Worm (Caenorhabditis elegans) whole organism, young adult: ENCODE results near the gene K03H1.11.

Experiments used
- B0019.2 ChIP-seq: fragments of 200-800 bp; sonication (Bioruptor generic); conservative IDR thresholded peaks from 2 replicates; pipeline ENCODE4 v1.3.6; 2022; ENCODE audit warnings: missing genetic modification reagents, missing genetic modification characterization, missing compliant biosample characterization
- C06A6.2 ChIP-seq: fragments of 200-800 bp; sonication (Bioruptor generic); conservative IDR thresholded peaks from 2 replicates; pipeline ENCODE4 v1.3.6; 2022; ENCODE audit warnings: missing genetic modification characterization, missing compliant biosample characterization
- D2030.7 ChIP-seq: fragments of 200-800 bp; sonication (Bioruptor generic); IDR thresholded peaks from 2 replicates; pipeline ENCODE4 v1.3.6; 2022; ENCODE audit warnings: missing genetic modification reagents, missing genetic modification characterization, missing compliant biosample characterization
- F22D6.2 ChIP-seq: sonication (generic microtip); optimal IDR thresholded peaks from 2 replicates; lab custom pipeline; 2016; ENCODE audit warnings: mild to moderate bottlenecking, missing genetic modification characterization, missing compliant biosample characterization
- F23B12.7 ChIP-seq: sonication (generic microtip); optimal IDR thresholded peaks from 2 replicates; lab custom pipeline; 2017; ENCODE audit warnings: missing genetic modification characterization, mild to moderate bottlenecking, missing compliant biosample characterization, antibody characterized with exemption, moderate library complexity; ENCODE audit not compliant: insufficient read depth
- F33H1.4 ChIP-seq: fragments of 200-800 bp; sonication (Bioruptor generic); IDR thresholded peaks from 2 replicates; pipeline ENCODE4 v1.3.6; 2022; ENCODE audit warnings: missing genetic modification reagents, missing genetic modification characterization, missing compliant biosample characterization
- F39B2.1 ChIP-seq: fragments of 200-800 bp; sonication (Bioruptor generic); IDR thresholded peaks from 2 replicates; pipeline ENCODE4 v1.3.6; 2022; ENCODE audit warnings: missing genetic modification reagents, missing genetic modification characterization, missing compliant biosample characterization
- F55B11.4 ChIP-seq: sonication (generic microtip); optimal IDR thresholded peaks from 2 replicates; lab custom pipeline; 2016; ENCODE audit warnings: missing compliant biosample characterization, missing genetic modification characterization, borderline replicate concordance; ENCODE audit not compliant: insufficient read depth
- K12H6.12 ChIP-seq: fragments of 200-800 bp; sonication (Bioruptor generic); optimal IDR thresholded peaks from 2 replicates; lab custom pipeline; 2018; ENCODE audit warnings: mild to moderate bottlenecking, missing genetic modification characterization, missing compliant biosample characterization
- T26A5.8 ChIP-seq: sonication (generic microtip); optimal IDR thresholded peaks from 2 replicates; lab custom pipeline; 2016; ENCODE audit warnings: missing genetic modification characterization, missing compliant biosample characterization
- Y67H2A.10 ChIP-seq: fragments of 200-800 bp; sonication (Bioruptor generic); conservative IDR thresholded peaks from 2 replicates; pipeline ENCODE4 v1.3.6; 2022; ENCODE audit warnings: missing genetic modification reagents, missing genetic modification characterization, missing compliant biosample characterization
- attf-5 ChIP-seq: fragments of 200-800 bp; sonication (Bioruptor generic); optimal IDR thresholded peaks from 2 replicates; lab custom pipeline; 2018; ENCODE audit warnings: mild to moderate bottlenecking, missing genetic modification characterization, missing compliant biosample characterization
- bed-1 ChIP-seq: fragments of 200-800 bp; sonication (Bioruptor generic); IDR thresholded peaks from 2 replicates; pipeline ENCODE4 v1.3.6; 2022; ENCODE audit warnings: missing genetic modification reagents, missing genetic modification characterization, missing compliant biosample characterization
- dpl-1 ChIP-seq: fragments of 150-350 bp; optimal IDR thresholded peaks from 2 replicates; lab custom pipeline; 2014; ENCODE audit warnings: missing biosample characterization, missing genetic modification reagents, missing genetic modification characterization
- egl-44 ChIP-seq: fragments of 200-800 bp; sonication (Bioruptor generic); IDR thresholded peaks from 2 replicates; pipeline ENCODE4 v1.3.6; 2022; ENCODE audit warnings: missing genetic modification reagents, missing genetic modification characterization, missing compliant biosample characterization
- egrh-3 ChIP-seq: fragments of 200-800 bp; sonication (Bioruptor generic); IDR thresholded peaks from 2 replicates; pipeline ENCODE4 v1.3.6; 2022; ENCODE audit warnings: missing genetic modification reagents, missing genetic modification characterization, missing compliant biosample characterization
- ekl-4 ChIP-seq: fragments of 200-800 bp; sonication (Bioruptor generic); IDR thresholded peaks from 2 replicates; pipeline ENCODE4 v1.3.6; 2022; ENCODE audit warnings: missing genetic modification reagents, missing genetic modification characterization, missing compliant biosample characterization
- ets-4 ChIP-seq: fragments of 200-800 bp; sonication (Bioruptor generic); optimal IDR thresholded peaks from 2 replicates; lab custom pipeline; 2018; ENCODE audit warnings: mild to moderate bottlenecking, missing genetic modification characterization, missing compliant biosample characterization
- hlh-12 ChIP-seq: sonication (generic microtip); optimal IDR thresholded peaks from 2 replicates; lab custom pipeline; 2016; ENCODE audit warnings: missing genetic modification characterization, missing compliant biosample characterization
- hmg-20 ChIP-seq: fragments of 200-800 bp; sonication (Bioruptor generic); IDR thresholded peaks from 2 replicates; pipeline ENCODE4 v1.3.6; 2022; ENCODE audit warnings: missing genetic modification reagents, missing genetic modification characterization, missing compliant biosample characterization
- hrde-1 ChIP-seq: sonication (generic microtip); optimal IDR thresholded peaks from 2 replicates; lab custom pipeline; 2016; ENCODE audit warnings: missing genetic modification characterization, mild to moderate bottlenecking, missing compliant biosample characterization, moderate library complexity, missing genotype, missing genetic modification reagents, borderline replicate concordance
- hsf-1 ChIP-seq: fragments of 200-800 bp; sonication (Bioruptor generic); IDR thresholded peaks from 2 replicates; pipeline ENCODE4 v1.3.6; 2022; ENCODE audit warnings: missing genetic modification reagents, missing genetic modification characterization, missing compliant biosample characterization
- lag-1 ChIP-seq: fragments of 200-800 bp; sonication (Bioruptor generic); IDR thresholded peaks from 2 replicates; pipeline ENCODE4 v1.3.6; 2022; ENCODE audit warnings: missing genetic modification reagents, missing genetic modification characterization, missing compliant biosample characterization
- let-526 ChIP-seq: fragments of 200-800 bp; sonication (Bioruptor generic); IDR thresholded peaks from 2 replicates; pipeline ENCODE4 v1.3.6; 2022; ENCODE audit warnings: missing genetic modification reagents, missing genetic modification characterization, missing compliant biosample characterization
- lsl-1 ChIP-seq: fragments of 200-800 bp; sonication (Bioruptor generic); optimal IDR thresholded peaks from 2 replicates; lab custom pipeline; 2018; ENCODE audit warnings: mild to moderate bottlenecking, missing genetic modification characterization, moderate library complexity, missing compliant biosample characterization
- madf-3 ChIP-seq: fragments of 200-800 bp; sonication (Bioruptor generic); IDR thresholded peaks from 2 replicates; pipeline ENCODE4 v1.3.6; 2022; ENCODE audit warnings: missing genetic modification reagents, missing genetic modification characterization, missing compliant biosample characterization
- mel-28 ChIP-seq: sonication (generic microtip); optimal IDR thresholded peaks from 2 replicates; lab custom pipeline; 2016; ENCODE audit warnings: borderline replicate concordance, mild to moderate bottlenecking, missing genetic modification characterization, missing compliant biosample characterization
- nhr-179 ChIP-seq: sonication (generic microtip); optimal IDR thresholded peaks from 2 replicates; lab custom pipeline; 2016; ENCODE audit warnings: mild to moderate bottlenecking, missing genetic modification characterization, missing compliant biosample characterization
- rcor-1 ChIP-seq: fragments of 200-800 bp; sonication (Bioruptor generic); IDR thresholded peaks from 2 replicates; pipeline ENCODE4 v1.3.6; 2022; ENCODE audit warnings: missing genetic modification reagents, missing genetic modification characterization, missing compliant biosample characterization
- snpc-1.3 ChIP-seq: sonication (generic microtip); optimal IDR thresholded peaks from 2 replicates; lab custom pipeline; 2017; ENCODE audit warnings: missing genetic modification characterization, mild to moderate bottlenecking, missing compliant biosample characterization, antibody characterized with exemption, moderate library complexity, missing genotype, missing genetic modification reagents; ENCODE audit not compliant: insufficient read depth
- somi-1 ChIP-seq: fragments of 200-800 bp; sonication (Bioruptor generic); optimal IDR thresholded peaks from 2 replicates; lab custom pipeline; 2018; ENCODE audit warnings: mild to moderate bottlenecking, missing genetic modification characterization, missing compliant biosample characterization
- tbp1 ChIP-seq: fragments of 200-800 bp; sonication (Bioruptor generic); optimal IDR thresholded peaks from 2 replicates; lab custom pipeline; 2018; ENCODE audit warnings: mild to moderate bottlenecking, missing genetic modification characterization, missing compliant biosample characterization
- unc-130 ChIP-seq: sonication (generic microtip); optimal IDR thresholded peaks from 2 replicates; lab custom pipeline; 2016; ENCODE audit warnings: missing genetic modification reagents, missing genetic modification characterization, missing compliant biosample characterization
- xnd-1 ChIP-seq: sonication (generic microtip); optimal IDR thresholded peaks from 2 replicates; lab custom pipeline; 2016; ENCODE audit warnings: missing genotype, missing genetic modification reagents, missing genetic modification characterization, missing compliant biosample characterization
- ztf-18 ChIP-seq: sonication (generic microtip); optimal IDR thresholded peaks from 2 replicates; lab custom pipeline; 2016; ENCODE audit warnings: missing genotype, mild to moderate bottlenecking, missing genetic modification characterization, missing compliant biosample characterization

K03H1.11 gene

DNA sequence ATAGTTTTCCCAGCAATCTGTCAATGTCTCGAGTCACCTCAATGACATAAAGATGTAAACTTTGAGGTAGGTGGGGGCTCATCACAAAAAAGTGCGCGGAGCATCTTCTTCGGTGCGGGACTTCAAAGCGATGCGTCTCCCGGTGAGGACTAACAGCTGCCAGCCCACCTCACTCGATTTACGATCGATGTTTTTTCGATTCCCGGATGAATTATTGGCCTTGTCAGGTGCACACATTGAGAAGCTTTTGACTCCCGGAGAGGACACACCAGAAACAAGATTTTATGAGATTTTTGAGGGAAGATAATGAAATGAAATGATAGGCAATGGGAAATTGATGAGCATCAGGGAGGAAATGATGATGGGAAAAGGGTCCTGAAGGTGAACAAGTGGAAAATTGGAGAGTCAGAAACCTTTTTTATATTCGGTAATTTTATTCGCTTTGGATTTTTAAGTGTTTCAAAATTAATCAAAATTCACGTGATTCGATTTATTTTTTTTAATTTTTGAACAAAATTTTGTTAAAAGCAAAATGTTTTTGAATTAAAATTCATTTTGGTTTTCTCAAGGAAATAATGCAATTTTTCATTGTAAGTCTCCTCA, 35.2 kb upstream of the K03H1.11 start, which contains the start of gene C05B5.12:
TSS of gene C05B5.12 (plus strand) at position 553 of the 603 bp plus-strand sequence.
- TF ChIP-seq egl-44 (GFP tag; lab: Robert Waterston, UW) (no peak), ztf-18 (no peak), xnd-1 (tag; lab: Kevin White, UChicago) (no peak), hsf-1 (GFP tag; lab: Robert Waterston, UW) (no peak), hlh-12 (tag; lab: Kevin White, UChicago) (no peak), F55B11.4 (tag; lab: Kevin White, UChicago) (no peak), unc-130 (GFP tag; lab: Kevin White, UChicago) (no peak), K12H6.12 (tag; lab: Kevin White, UChicago) (no peak), hrde-1 (no peak), F22D6.2 (no peak), dpl-1 (GFP tag; lab: Kevin White, UChicago) (no peak), hmg-20 (GFP tag; lab: Robert Waterston, UW) (no peak)

- TF ChIP-seq B0019.2 (GFP tag; lab: Robert Waterston, UW) = no peak
- no peak for TF ChIP-seq hmg-20 (GFP tag; lab: Robert Waterston, UW)
- TF ChIP-seq mel-28 = no peak
- no peak for TF ChIP-seq lsl-1 (GFP tag; lab: Kevin White, UChicago)
- no peak for TF ChIP-seq rcor-1 (GFP tag; lab: Robert Waterston, UW)
- TF ChIP-seq unc-130 (GFP tag; lab: Kevin White, UChicago) = no peak
- no peak for TF ChIP-seq bed-1 (GFP tag; lab: Robert Waterston, UW)
Measured at ce11 chrIII:9985542-9985941, 33.8 kb upstream of the K03H1.11 start.

ce11 chrIII:9984604-9985003, 32.8 kb upstream of the K03H1.11 start:
- TF ChIP-seq madf-3 (no peak), C06A6.2 (GFP tag; lab: Robert Waterston, UW) (no peak), Y67H2A.10 (GFP tag; lab: Robert Waterston, UW) (no peak), ets-4 (GFP tag; lab: Kevin White, UChicago) (no peak), lag-1 (GFP tag; lab: Robert Waterston, UW) (no peak), nhr-179 (tag; lab: Kevin White, UChicago) (no peak), somi-1 (no peak), lsl-1 (GFP tag; lab: Kevin White, UChicago) (no peak), F33H1.4 (no peak), hlh-12 (tag; lab: Kevin White, UChicago) (no peak), dpl-1 (GFP tag; lab: Kevin White, UChicago) (no peak), D2030.7 (GFP tag; lab: Robert Waterston, UW) (no peak), T26A5.8 (tag; lab: Kevin White, UChicago) (no peak), tbp1 (no peak)

ce11 chrIII:9982119-9982642, 30.4 kb upstream of the K03H1.11 start:
- TF ChIP-seq B0019.2 (GFP tag; lab: Robert Waterston, UW) (no peak), let-526 (no peak), F23B12.7 (tag; lab: Kevin White, UChicago) (no peak), snpc-1.3 (no peak), egrh-3 (GFP tag; lab: Robert Waterston, UW) (no peak), hrde-1 (no peak), ekl-4 (GFP tag; lab: Robert Waterston, UW) (no peak), F39B2.1 (GFP tag; lab: Robert Waterston, UW) (no peak), attf-5 (GFP tag; lab: Kevin White, UChicago) (no peak)
